Fruit fly (Drosophila melanogaster) ovary, adult (tissue): Measurements from ENCODE around the gene spri.

Experiments used
- CG17801 ChIP-seq: fragments of 200-800 bp; optimal IDR thresholded peaks from 2 replicates; lab custom pipeline; 2019; ENCODE audit warnings: missing biosample characterization, mild to moderate bottlenecking, missing genetic modification characterization, moderate library complexity; ENCODE audit not compliant: partially characterized antibody

Gene spri

dm6 chrX:10600254-10600916, 15.2 kb upstream of the spri start:
- TF ChIP-seq CG17801: peak; percentile 74

- TF ChIP-seq CG17801: no peak
These were observed 14.1 kb upstream of the spri start for dm6 chrX:10599318-10599717.

dm6 chrX:10595813-10596212, 10.6 kb upstream of the spri start, which contains the start of the genes Hmr and CG2124:
Gene Hmr (minus strand): TSS chrX:10595855.
Gene CG2124 (plus strand): TSS chrX:10596122.
- peak; percentile 7 for TF ChIP-seq CG17801

dm6 chrX:10588789-10589188, 3.6 kb upstream of the spri start, which contains the start of gene Rab9D:
Gene Rab9D (plus strand): TSS chrX:10589089.
- no peak for TF ChIP-seq CG17801

dm6 chrX:10587445-10587844, 2.2 kb upstream of the spri start:
- peak; percentile 91 for TF ChIP-seq CG17801

- TF ChIP-seq CG17801: no peak
These were observed 951 bp upstream of the spri start for dm6 chrX:10586173-10586572.

- peak; percentile 44 for TF ChIP-seq CG17801
These were observed 761 bp downstream of the spri start for dm6 chrX:10584461-10584860.

dm6 chrX:10582064-10582463, 3.2 kb downstream of the spri start:
- TF ChIP-seq CG17801: no peak

- TF ChIP-seq CG17801: no peak
These were observed 3.7 kb downstream of the spri start for dm6 chrX:10581476-10581875.

- TF ChIP-seq CG17801: no peak
These were observed 4.6 kb downstream of the spri start for dm6 chrX:10580459-10581103.

- no peak for TF ChIP-seq CG17801
These were observed 5.7 kb downstream of the spri start for dm6 chrX:10579569-10579968.

- no peak for TF ChIP-seq CG17801
These were observed 7.4 kb downstream of the spri start for dm6 chrX:10577773-10578172.

- no peak for TF ChIP-seq CG17801
These were observed 8.2 kb downstream of the spri start for dm6 chrX:10576993-10577392.

dm6 chrX:10573554-10573953, 11.7 kb downstream of the spri start:
- no peak for TF ChIP-seq CG17801

dm6 chrX:10570142-10570756, 15.0 kb downstream of the spri start:
- TF ChIP-seq CG17801: no peak

- TF ChIP-seq CG17801: no peak
These were observed 18.7 kb downstream of the spri start, which contains the start of gene CG15296 for dm6 chrX:10566491-10566890. Gene CG15296 (minus strand): TSS chrX:10566591.

- TF ChIP-seq CG17801: no peak
These were observed 21.1 kb downstream of the spri start for dm6 chrX:10564145-10564544.

- peak; percentile 39 for TF ChIP-seq CG17801
These were observed 23.8 kb downstream of the spri start for dm6 chrX:10561433-10561832.
